Worm (Caenorhabditis elegans) whole organism, midembryonic: ENCODE measurements around the gene T06D4.6.

Experiments used
- T22C8.4 ChIP-seq: fragments of 200-800 bp; sonication (Bioruptor generic); IDR thresholded peaks from 2 replicates; pipeline ENCODE4 v1.3.6; 2022; ENCODE audit warnings: missing genetic modification characterization, missing compliant biosample characterization
- cog-1 ChIP-seq: sonication (generic microtip); optimal IDR thresholded peaks from 2 replicates; lab custom pipeline; 2016; ENCODE audit warnings: missing genetic modification characterization, missing compliant biosample characterization
- flt-1 ChIP-seq: fragments of 200-800 bp; sonication (Bioruptor generic); IDR thresholded peaks from 2 replicates; pipeline ENCODE4 v1.3.6; 2022; ENCODE audit warnings: missing genetic modification characterization, missing compliant biosample characterization
- klf-2 ChIP-seq: fragments of 200-800 bp; sonication (Bioruptor generic); conservative IDR thresholded peaks from 2 replicates; pipeline ENCODE4 v1.3.6; 2022; ENCODE audit warnings: missing genetic modification reagents, missing genetic modification characterization, missing compliant biosample characterization
- med-1 ChIP-seq: sonication (generic microtip); optimal IDR thresholded peaks from 2 replicates; lab custom pipeline; 2017; ENCODE audit warnings: missing genetic modification characterization, mild to moderate bottlenecking, missing compliant biosample characterization, antibody characterized with exemption, missing genetic modification reagents; ENCODE audit not compliant: insufficient read depth
- ref-1 ChIP-seq: fragments of 200-800 bp; sonication (Bioruptor generic); conservative IDR thresholded peaks from 2 replicates; pipeline ENCODE4 v1.3.6; 2022; ENCODE audit warnings: missing genetic modification reagents, missing genetic modification characterization, missing compliant biosample characterization
- tab-1 ChIP-seq: fragments of 200-800 bp; sonication (Bioruptor generic); IDR thresholded peaks from 2 replicates; pipeline ENCODE4 v1.3.6; 2022; ENCODE audit warnings: missing genetic modification characterization, missing compliant biosample characterization
- ztf-23 ChIP-seq: fragments of 200-800 bp; sonication (Bioruptor generic); IDR thresholded peaks from 2 replicates; pipeline ENCODE4 v1.3.6; 2022; ENCODE audit warnings: missing genetic modification reagents, missing genetic modification characterization, missing compliant biosample characterization
- ztf-29 ChIP-seq: fragments of 200-800 bp; sonication (Bioruptor generic); IDR thresholded peaks from 2 replicates; pipeline ENCODE4 v1.3.6; 2022; ENCODE audit warnings: missing genetic modification reagents, missing genetic modification characterization, missing compliant biosample characterization

Gene T06D4.6

ce11 chrII:3403535-3403934, 16.1 kb upstream of the T06D4.6 start, which contains the start of gene nep-8:
Gene nep-8, plus strand, starts transcription at chrII:3403835.
- TF ChIP-seq T22C8.4 (GFP tag; lab: Robert Waterston, UW), result no peak
- TF ChIP-seq flt-1 (GFP tag; lab: Robert Waterston, UW), result no peak
- no peak for TF ChIP-seq tab-1 (GFP tag; lab: Robert Waterston, UW)
- TF ChIP-seq ref-1, result no peak
- no peak for TF ChIP-seq ztf-29 (GFP tag; lab: Robert Waterston, UW)
- no peak for TF ChIP-seq cog-1
- no peak for TF ChIP-seq klf-2 (GFP tag; lab: Robert Waterston, UW)
- TF ChIP-seq ztf-23 (GFP tag; lab: Robert Waterston, UW), result no peak
- no peak for TF ChIP-seq med-1

DNA sequence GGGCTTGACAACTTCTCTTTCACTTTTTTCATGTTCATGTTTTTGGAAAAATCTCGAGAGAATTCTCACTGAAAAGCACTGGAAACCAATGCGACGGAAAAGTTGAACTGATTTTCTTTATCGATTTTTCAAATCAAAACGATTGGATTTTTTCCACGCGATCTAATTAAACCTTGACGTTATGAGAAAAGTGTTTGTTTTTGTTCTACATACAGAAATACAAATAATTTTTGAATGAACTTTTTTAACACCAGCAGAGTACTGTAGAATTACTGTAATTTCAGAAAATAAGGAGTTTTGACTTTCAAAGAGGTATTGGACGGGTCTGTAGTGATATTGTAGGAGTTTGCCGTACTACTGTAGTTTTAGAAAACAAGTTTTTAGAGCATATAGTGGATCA, 15.5 kb upstream of the T06D4.6 start, which contains the start of gene nep-10:
TSS of gene nep-10 (minus strand) at position 101 of the 400 bp plus-strand sequence.
- TF ChIP-seq T22C8.4 (GFP tag; lab: Robert Waterston, UW) (no peak), med-1 (no peak), tab-1 (GFP tag; lab: Robert Waterston, UW) (no peak)

- TF ChIP-seq tab-1 (GFP tag; lab: Robert Waterston, UW) (no peak), T22C8.4 (GFP tag; lab: Robert Waterston, UW) (no peak), ztf-29 (GFP tag; lab: Robert Waterston, UW) (no peak), ztf-23 (GFP tag; lab: Robert Waterston, UW) (no peak), flt-1 (GFP tag; lab: Robert Waterston, UW) (no peak), ref-1 (no peak), med-1 (no peak), cog-1 (no peak), klf-2 (GFP tag; lab: Robert Waterston, UW) (no peak)
Measured at ce11 chrII:3399212-3399611, 11.8 kb upstream of the T06D4.6 start, which contains the start of gene nep-9. Gene nep-9, minus strand, starts transcription at chrII:3399312.

DNA sequence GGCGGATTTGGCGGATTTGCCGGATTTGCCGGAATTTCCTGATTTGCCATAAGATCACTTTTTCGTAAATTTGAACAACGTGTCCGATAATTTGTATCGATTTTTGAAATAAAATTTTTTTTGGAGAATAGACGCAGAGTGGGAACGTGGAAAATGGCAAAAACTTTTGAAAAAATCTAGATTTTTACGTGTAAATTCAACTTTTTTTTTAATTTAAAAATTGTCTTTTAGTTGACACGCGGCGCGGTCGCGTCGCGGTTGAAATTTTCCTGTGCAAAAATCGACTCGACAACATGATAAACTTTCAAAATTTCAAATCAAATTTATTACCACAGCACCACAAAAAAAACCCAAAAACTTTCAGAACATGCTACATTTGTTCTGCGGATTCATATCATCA, 8.1 kb upstream of the T06D4.6 start, which contains the start of gene nep-20:
TSS of gene nep-20 (minus strand) at position 101 of the 400 bp plus-strand sequence.
- no peak for TF ChIP-seq tab-1 (GFP tag; lab: Robert Waterston, UW)
- TF ChIP-seq T22C8.4 (GFP tag; lab: Robert Waterston, UW), result no peak
- TF ChIP-seq cog-1, result no peak
- TF ChIP-seq ztf-29 (GFP tag; lab: Robert Waterston, UW), result no peak
- no peak for TF ChIP-seq klf-2 (GFP tag; lab: Robert Waterston, UW)
- no peak for TF ChIP-seq med-1
- TF ChIP-seq flt-1 (GFP tag; lab: Robert Waterston, UW), result no peak
- TF ChIP-seq ref-1, result no peak
- no peak for TF ChIP-seq ztf-23 (GFP tag; lab: Robert Waterston, UW)

ce11 chrII:3385736-3386135, 1.7 kb downstream of the T06D4.6 start, which contains the start of gene T06D4.2:
Gene T06D4.2, minus strand, starts transcription at chrII:3385905.
- TF ChIP-seq ztf-29 (GFP tag; lab: Robert Waterston, UW) (no peak), flt-1 (GFP tag; lab: Robert Waterston, UW) (no peak), T22C8.4 (GFP tag; lab: Robert Waterston, UW) (no peak), ztf-23 (GFP tag; lab: Robert Waterston, UW) (no peak), klf-2 (GFP tag; lab: Robert Waterston, UW) (no peak), tab-1 (GFP tag; lab: Robert Waterston, UW) (no peak), med-1 (no peak), cog-1 (no peak), ref-1 (no peak)

ce11 chrII:3383116-3383515, 4.3 kb downstream of the T06D4.6 start:
- TF ChIP-seq tab-1 (GFP tag; lab: Robert Waterston, UW) (no peak), flt-1 (GFP tag; lab: Robert Waterston, UW) (no peak), T22C8.4 (GFP tag; lab: Robert Waterston, UW) (no peak), med-1 (no peak), ztf-29 (GFP tag; lab: Robert Waterston, UW) (no peak), klf-2 (GFP tag; lab: Robert Waterston, UW) (no peak), cog-1 (no peak), ztf-23 (GFP tag; lab: Robert Waterston, UW) (no peak), ref-1 (no peak)

ce11 chrII:3381510-3381909, 5.9 kb downstream of the T06D4.6 start, which contains the start of gene T06D4.1:
Gene T06D4.1, plus strand, starts transcription at chrII:3381830.
- TF ChIP-seq ref-1 (no peak), T22C8.4 (GFP tag; lab: Robert Waterston, UW) (no peak), med-1 (no peak), klf-2 (GFP tag; lab: Robert Waterston, UW) (no peak), cog-1 (no peak), flt-1 (GFP tag; lab: Robert Waterston, UW) (no peak), tab-1 (GFP tag; lab: Robert Waterston, UW) (no peak), ztf-29 (GFP tag; lab: Robert Waterston, UW) (no peak), ztf-23 (GFP tag; lab: Robert Waterston, UW) (no peak)

ce11 chrII:3378275-3378674, 9.1 kb downstream of the T06D4.6 start, which contains the start of gene Y49F6C.2:
Gene Y49F6C.2, plus strand, starts transcription at chrII:3378575.
- TF ChIP-seq cog-1, result no peak
- no peak for TF ChIP-seq T22C8.4 (GFP tag; lab: Robert Waterston, UW)
- TF ChIP-seq flt-1 (GFP tag; lab: Robert Waterston, UW), result no peak
- TF ChIP-seq ztf-29 (GFP tag; lab: Robert Waterston, UW), result no peak
- TF ChIP-seq tab-1 (GFP tag; lab: Robert Waterston, UW), result no peak
- TF ChIP-seq ref-1, result no peak
- no peak for TF ChIP-seq ztf-23 (GFP tag; lab: Robert Waterston, UW)
- no peak for TF ChIP-seq med-1

- TF ChIP-seq cog-1 (no peak), klf-2 (GFP tag; lab: Robert Waterston, UW) (no peak), tab-1 (GFP tag; lab: Robert Waterston, UW) (no peak), flt-1 (GFP tag; lab: Robert Waterston, UW) (no peak), med-1 (no peak), ztf-29 (GFP tag; lab: Robert Waterston, UW) (no peak), ref-1 (no peak), T22C8.4 (GFP tag; lab: Robert Waterston, UW) (no peak), ztf-23 (GFP tag; lab: Robert Waterston, UW) (no peak)
Measured at ce11 chrII:3376789-3377188, 10.6 kb downstream of the T06D4.6 start, which contains the start of gene bath-9. Gene bath-9, plus strand, starts transcription at chrII:3377089.

ce11 chrII:3375302-3375701, 12.1 kb downstream of the T06D4.6 start:
- TF ChIP-seq T22C8.4 (GFP tag; lab: Robert Waterston, UW), result no peak
- TF ChIP-seq med-1, result no peak
- no peak for TF ChIP-seq tab-1 (GFP tag; lab: Robert Waterston, UW)
- TF ChIP-seq klf-2 (GFP tag; lab: Robert Waterston, UW), result no peak
- no peak for TF ChIP-seq cog-1
- TF ChIP-seq flt-1 (GFP tag; lab: Robert Waterston, UW), result no peak
- no peak for TF ChIP-seq ztf-23 (GFP tag; lab: Robert Waterston, UW)
- TF ChIP-seq ztf-29 (GFP tag; lab: Robert Waterston, UW), result no peak
- TF ChIP-seq ref-1, result no peak
